Worm (Caenorhabditis elegans): ENCODE results near the gene F46B6.6.

F46B6.6 gene

DNA sequence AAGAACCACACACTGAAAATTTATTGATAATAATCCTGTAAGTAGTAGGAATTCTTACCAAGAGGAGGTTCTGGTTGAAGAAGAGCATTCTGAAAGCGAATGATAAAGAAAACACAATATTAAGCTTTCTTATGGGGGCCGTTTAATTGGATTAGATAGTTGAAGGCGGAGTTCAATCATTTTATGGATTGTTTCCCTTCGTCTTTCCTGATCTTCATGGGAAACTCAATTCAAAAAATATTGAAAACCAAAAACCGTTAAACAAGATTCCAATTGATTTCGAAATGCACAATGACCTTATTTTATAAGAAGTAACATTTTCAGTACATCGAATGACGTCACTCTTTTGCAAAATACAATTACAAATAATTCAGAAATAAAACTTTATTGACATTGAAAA, 12.4 kb upstream of the F46B6.6 start, which contains the start of gene F46B6.13:
F46B6.13 (minus strand) TSS at position 101 of the 400 bp plus-strand sequence.
- no peak for TF ChIP-seq elt-2 (tag; optimal IDR thresholded peaks at IDR 0.05)

DNA sequence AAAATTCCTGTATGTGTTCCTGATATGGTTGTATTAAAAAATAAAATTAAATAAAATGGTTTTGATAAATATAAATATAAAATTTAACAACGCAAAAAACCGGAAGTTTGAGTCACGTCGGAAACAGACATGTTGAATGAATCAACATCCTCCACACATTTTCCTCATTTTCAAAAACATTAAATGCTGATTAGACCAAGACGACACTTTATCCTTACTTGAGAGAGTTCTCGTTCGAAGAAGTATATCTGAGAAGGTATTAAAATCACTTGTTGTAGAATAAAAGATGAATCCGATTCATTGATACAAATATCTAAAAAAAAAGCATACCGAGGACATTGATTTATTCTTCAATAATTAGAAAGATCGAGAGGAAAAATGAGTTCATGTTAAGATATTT, 11.5 kb upstream of the F46B6.6 start:
- no peak for TF ChIP-seq pros-1 (tag; optimal IDR thresholded peaks at IDR 0.05)
- TF ChIP-seq ceh-48 (tag; optimal IDR thresholded peaks at IDR 0.05): no peak
- TF ChIP-seq ets-4 (tag; optimal IDR thresholded peaks at IDR 0.05): no peak
- no peak for TF ChIP-seq hlh-15 (tag; optimal IDR thresholded peaks at IDR 0.05)
- no peak for TF ChIP-seq C08G9.2 (tag; optimal IDR thresholded peaks at IDR 0.05)
- TF ChIP-seq hlh-6 (tag; optimal IDR thresholded peaks at IDR 0.05): no peak
- no peak for TF ChIP-seq sox-2 (GFP tag; IDR thresholded peaks at IDR 0.05)
- no peak for TF ChIP-seq ceh-18 (tag; optimal IDR thresholded peaks at IDR 0.05)
- no peak for TF ChIP-seq tbx-2 (tag; optimal IDR thresholded peaks at IDR 0.05)
- no peak for TF ChIP-seq nfya-1 (tag; optimal IDR thresholded peaks at IDR 0.05)
- TF ChIP-seq ceh-9 (tag; optimal IDR thresholded peaks at IDR 0.05): no peak
- no peak for TF ChIP-seq ama-1 (optimal IDR thresholded peaks at IDR 0.05)
- TF ChIP-seq fax-1 (tag; optimal IDR thresholded peaks at IDR 0.05): no peak
- no peak for TF ChIP-seq pha-4 (tag; optimal IDR thresholded peaks at IDR 0.05)
- no peak for TF ChIP-seq che-1 (tag; optimal IDR thresholded peaks at IDR 0.05)
- TF ChIP-seq elt-4 (tag; optimal IDR thresholded peaks at IDR 0.05): no peak
- TF ChIP-seq pag-3 (tag; optimal IDR thresholded peaks at IDR 0.05; ENCODE audit: borderline replicate concordance): no peak
- no peak for TF ChIP-seq pha-2 (tag; optimal IDR thresholded peaks at IDR 0.05)
- TF ChIP-seq lim-6 (tag; optimal IDR thresholded peaks at IDR 0.05): no peak

DNA sequence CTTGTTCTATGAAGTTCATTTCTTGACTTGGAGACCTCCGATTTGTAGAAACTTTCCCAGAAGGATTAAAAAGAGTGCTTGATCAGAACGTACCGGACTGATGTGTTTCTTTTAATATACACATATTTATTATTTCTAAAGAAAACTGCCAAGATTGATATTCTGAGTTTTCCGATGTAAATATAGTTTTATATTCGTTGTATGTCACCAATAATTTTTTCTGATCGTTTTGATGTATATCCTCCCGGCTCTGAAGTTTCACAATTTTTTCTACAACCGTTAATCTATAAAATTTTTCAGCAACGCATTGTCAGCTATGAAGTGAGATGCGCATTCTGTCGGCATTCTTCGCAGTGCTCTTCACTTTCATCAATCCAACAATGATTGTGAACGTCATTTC, 9.9 kb upstream of the F46B6.6 start, which contains the start of gene F46B6.9:
F46B6.9 (plus strand) TSS at position 301 of the 400 bp plus-strand sequence.
- TF ChIP-seq ttx-3 (tag; optimal IDR thresholded peaks at IDR 0.05): no peak
- no peak for TF ChIP-seq Y22D7AL.16 (tag; optimal IDR thresholded peaks at IDR 0.05)
- TF ChIP-seq C08G9.2 (tag; optimal IDR thresholded peaks at IDR 0.05): no peak
- no peak for TF ChIP-seq sox-4 (tag; optimal IDR thresholded peaks at IDR 0.05)
- TF ChIP-seq pax-1 (tag; optimal IDR thresholded peaks at IDR 0.05): no peak
- no peak for TF ChIP-seq pha-4 (tag; optimal IDR thresholded peaks at IDR 0.05)
- no peak for TF ChIP-seq ceh-19 (GFP tag; optimal IDR thresholded peaks at IDR 0.05)
- no peak for TF ChIP-seq hlh-13 (GFP tag; optimal IDR thresholded peaks at IDR 0.05)
- no peak for TF ChIP-seq ceh-31 (tag; optimal IDR thresholded peaks at IDR 0.05)
- no peak for TF ChIP-seq sdc-2 (tag; optimal IDR thresholded peaks at IDR 0.05)
- no peak for TF ChIP-seq madf-2 (tag; optimal IDR thresholded peaks at IDR 0.05)
- TF ChIP-seq fkh-6 (tag; optimal IDR thresholded peaks at IDR 0.05): no peak
- no peak for TF ChIP-seq rnt-1 (tag; optimal IDR thresholded peaks at IDR 0.05)
- no peak for TF ChIP-seq nfya-1 (tag; optimal IDR thresholded peaks at IDR 0.05)
- TF ChIP-seq T23F11.4 (GFP tag; optimal IDR thresholded peaks at IDR 0.05): no peak
- no peak for TF ChIP-seq ceh-9 (tag; optimal IDR thresholded peaks at IDR 0.05)
- no peak for TF ChIP-seq K02D7.2 (tag; optimal IDR thresholded peaks at IDR 0.05)
- no peak for TF ChIP-seq fax-1 (tag; optimal IDR thresholded peaks at IDR 0.05)
- no peak for TF ChIP-seq mec-3 (tag; optimal IDR thresholded peaks at IDR 0.05; ENCODE audit: borderline replicate concordance)
- no peak for TF ChIP-seq nhr-232 (tag; optimal IDR thresholded peaks at IDR 0.05)

DNA sequence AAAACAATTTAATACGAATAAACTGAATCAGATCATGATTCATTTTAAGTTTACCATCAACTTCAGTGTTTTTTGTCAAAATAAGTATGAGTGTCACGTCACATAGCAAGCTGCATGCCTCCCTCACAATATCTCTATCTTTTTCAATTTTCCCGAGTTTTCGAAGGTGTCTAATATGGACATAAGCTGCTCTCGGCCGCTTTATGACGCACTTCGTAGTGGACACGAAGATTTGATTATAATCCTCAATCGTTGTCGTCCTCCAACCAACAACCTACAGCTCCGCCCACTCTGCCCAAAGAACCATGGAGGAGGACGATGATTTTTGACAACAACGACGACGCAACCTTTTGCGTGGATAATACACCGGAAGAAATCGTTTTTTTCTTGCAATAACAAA, 9.3 kb upstream of the F46B6.6 start:
- TF ChIP-seq nfya-1 (tag; optimal IDR thresholded peaks at IDR 0.05) (no peak), unc-42 (tag; optimal IDR thresholded peaks at IDR 0.05) (peak; percentile 37), C08G9.2 (tag; optimal IDR thresholded peaks at IDR 0.05) (no peak)

DNA sequence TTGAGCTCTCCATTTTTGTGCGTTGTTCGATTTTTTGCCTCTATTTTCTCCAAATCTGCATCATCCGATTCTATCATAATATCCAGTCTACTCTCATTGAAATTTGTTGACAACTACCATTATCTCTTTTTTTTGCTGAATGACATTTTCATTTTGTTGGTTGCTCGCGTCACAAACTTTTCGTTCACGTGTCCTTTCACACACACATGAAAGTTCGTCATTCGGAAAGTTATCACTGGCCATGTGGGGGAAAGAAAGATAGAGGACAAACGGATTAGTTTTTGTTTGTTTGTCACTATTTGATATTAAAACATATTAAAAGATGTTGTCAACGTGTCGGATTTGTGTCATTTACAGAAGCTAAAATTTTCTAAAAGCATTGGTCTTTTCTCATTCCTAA, 8.3 kb upstream of the F46B6.6 start:
- TF ChIP-seq ceh-2 (tag; optimal IDR thresholded peaks at IDR 0.05) (no peak), nhr-11 (tag; optimal IDR thresholded peaks at IDR 0.05) (no peak), ceh-31 (tag; optimal IDR thresholded peaks at IDR 0.05) (no peak), hlh-13 (GFP tag; optimal IDR thresholded peaks at IDR 0.05) (no peak), elt-2 (tag; optimal IDR thresholded peaks at IDR 0.05) (no peak), ztf-16 (tag; optimal IDR thresholded peaks at IDR 0.05) (no peak), elt-4 (tag; optimal IDR thresholded peaks at IDR 0.05) (no peak), nhr-232 (tag; optimal IDR thresholded peaks at IDR 0.05) (no peak), syd-9 (tag; optimal IDR thresholded peaks at IDR 0.05) (no peak), gmeb-2 (tag; optimal IDR thresholded peaks at IDR 0.05) (no peak), eyg-1 (tag; optimal IDR thresholded peaks at IDR 0.05) (no peak), pag-3 (tag; optimal IDR thresholded peaks at IDR 0.05; ENCODE audit: borderline replicate concordance) (no peak), pat-9 (tag; optimal IDR thresholded peaks at IDR 0.05) (no peak), unc-86 (tag; optimal IDR thresholded peaks at IDR 0.05) (no peak), fkh-6 (tag; optimal IDR thresholded peaks at IDR 0.05) (no peak)

Data from whole organism, late embryonic.